Fruit fly (Drosophila melanogaster) whole organism, embryonic: ENCODE measurements around the gene CG32706.

Experiments used
- ATbp ChIP-seq: fragments of 200-800 bp; sonication (Bioruptor generic); optimal IDR thresholded peaks from 2 replicates; lab custom pipeline; 2017; ENCODE audit warnings: missing biosample characterization, mild to moderate bottlenecking, missing genetic modification characterization, missing genetic modification reagents
- B-H1 ChIP-seq: fragments of 200-800 bp; sonication (Bioruptor generic); IDR thresholded peaks from 3 replicates; pipeline ENCODE4 v1.3.6; 2022; ENCODE audit warnings: missing biosample characterization, missing genetic modification characterization
- CG11695 ChIP-seq: fragments of 200-800 bp; sonication (Bioruptor generic); IDR thresholded peaks from 3 replicates; pipeline ENCODE4 v1.3.6; 2022; ENCODE audit warnings: missing biosample characterization, missing genetic modification characterization
- CG12104 ChIP-seq: fragments of 200-800 bp; sonication (Bioruptor generic); optimal IDR thresholded peaks from 3 replicates; lab custom pipeline; 2016; ENCODE audit warnings: missing biosample characterization, missing genetic modification characterization
- CG12219 ChIP-seq: fragments of 200-800 bp; sonication (Bioruptor generic); optimal IDR thresholded peaks from 3 replicates; lab custom pipeline; 2018; ENCODE audit warnings: missing biosample characterization, mild to moderate bottlenecking, missing genetic modification characterization
- CG13296 ChIP-seq: fragments of 200-800 bp; sonication (Bioruptor generic); optimal IDR thresholded peaks from 3 replicates; lab custom pipeline; 2018; ENCODE audit warnings: missing biosample characterization, mild to moderate bottlenecking, missing genetic modification characterization
- CG14667 ChIP-seq: fragments of 200-800 bp; sonication (Bioruptor generic); IDR thresholded peaks from 2 replicates; pipeline ENCODE4 v1.3.6; 2022; ENCODE audit warnings: missing biosample characterization, missing genetic modification characterization
- CG14710 ChIP-seq: fragments of 200-800 bp; sonication (Bioruptor generic); optimal IDR thresholded peaks from 3 replicates; lab custom pipeline; 2019; ENCODE audit warnings: missing biosample characterization, mild to moderate bottlenecking, missing genetic modification characterization, moderate library complexity
- CG14965 ChIP-seq: fragments of 200-800 bp; sonication (Bioruptor generic); optimal IDR thresholded peaks from 2 replicates; lab custom pipeline; 2016; ENCODE audit warnings: missing biosample characterization, missing genetic modification characterization, borderline replicate concordance
- CG16813 ChIP-seq: fragments of 200-800 bp; sonication (Bioruptor generic); IDR thresholded peaks from 3 replicates; pipeline ENCODE4 v1.3.6; 2022; ENCODE audit warnings: missing biosample characterization, missing genetic modification characterization; ENCODE audit not compliant: partially characterized antibody
- CG2116 ChIP-seq: fragments of 200-800 bp; sonication (Bioruptor generic); optimal IDR thresholded peaks from 3 replicates; lab custom pipeline; 2018; ENCODE audit warnings: missing biosample characterization, mild to moderate bottlenecking, missing genetic modification characterization
- CG2199 ChIP-seq: fragments of 200-800 bp; sonication (Bioruptor generic); IDR thresholded peaks from 3 replicates; pipeline ENCODE4 v1.3.6; 2022; ENCODE audit warnings: missing biosample characterization, missing genetic modification characterization
- CG31441 ChIP-seq: fragments of 200-800 bp; sonication (Bioruptor generic); IDR thresholded peaks from 2 replicates; pipeline ENCODE4 v1.3.6; 2022; ENCODE audit warnings: missing biosample characterization, missing genetic modification characterization
- CG32772 ChIP-seq: fragments of 200-800 bp; sonication (Bioruptor generic); IDR thresholded peaks from 2 replicates; pipeline ENCODE4 v1.3.6; 2022; ENCODE audit warnings: missing biosample characterization, missing genetic modification characterization
- CG4404 ChIP-seq: fragments of 200-800 bp; sonication (Bioruptor generic); IDR thresholded peaks from 2 replicates; pipeline ENCODE4 v1.3.6; 2022; ENCODE audit warnings: missing biosample characterization, missing genetic modification characterization
- CG7556 ChIP-seq: fragments of 200-800 bp; sonication (Bioruptor generic); optimal IDR thresholded peaks from 2 replicates; lab custom pipeline; 2017; ENCODE audit warnings: missing biosample characterization, mild to moderate bottlenecking, missing genetic modification characterization
- CG8924 ChIP-seq: fragments of 200-800 bp; optimal IDR thresholded peaks from 3 replicates; lab custom pipeline; 2019; ENCODE audit warnings: missing biosample characterization, mild to moderate bottlenecking, missing genetic modification characterization, moderate library complexity
- Hr3 ChIP-seq: fragments of 200-800 bp; sonication (Bioruptor generic); optimal IDR thresholded peaks from 3 replicates; lab custom pipeline; 2016; ENCODE audit warnings: missing biosample characterization, missing genetic modification characterization
- Hr39 ChIP-seq: fragments of >200 bp; optimal IDR thresholded peaks from 2 replicates; lab custom pipeline; 2017
- Lhr ChIP-seq: fragments of 200-800 bp; sonication (Bioruptor generic); optimal IDR thresholded peaks from 3 replicates; lab custom pipeline; 2017; ENCODE audit warnings: mild to moderate bottlenecking, missing biosample characterization, missing genetic modification reagents, missing genetic modification characterization
- NC2β ChIP-seq: fragments of 200-800 bp; sonication (Bioruptor generic); optimal IDR thresholded peaks from 2 replicates; lab custom pipeline; 2016; ENCODE audit warnings: missing biosample characterization, missing genetic modification characterization
- Opbp ChIP-seq: fragments of 200-800 bp; sonication (Bioruptor generic); IDR thresholded peaks from 3 replicates; pipeline ENCODE4 v1.3.6; 2022; ENCODE audit warnings: missing biosample characterization, missing genetic modification characterization; ENCODE audit not compliant: partially characterized antibody
- PHDP ChIP-seq: fragments of 200-800 bp; sonication (Bioruptor generic); optimal IDR thresholded peaks from 3 replicates; lab custom pipeline; 2018; ENCODE audit warnings: missing biosample characterization, mild to moderate bottlenecking, missing genetic modification characterization, moderate library complexity
- Sox102F ChIP-seq: fragments of 200-800 bp; sonication (Bioruptor generic); optimal IDR thresholded peaks from 2 replicates; lab custom pipeline; 2018; ENCODE audit warnings: missing biosample characterization, mild to moderate bottlenecking, missing genetic modification characterization, moderate library complexity
- Xbp1 ChIP-seq: fragments of 200-800 bp; sonication (Bioruptor generic); optimal IDR thresholded peaks from 3 replicates; lab custom pipeline; 2016; ENCODE audit warnings: missing biosample characterization, mild to moderate bottlenecking, missing genetic modification characterization
- Xrp1 ChIP-seq: fragments of 200-800 bp; sonication (Bioruptor generic); IDR thresholded peaks from 2 replicates; pipeline ENCODE4 v1.3.6; 2022; ENCODE audit warnings: missing biosample characterization, missing genetic modification characterization
- YL-1 ChIP-seq: fragments of 200-800 bp; sonication (Bioruptor generic); optimal IDR thresholded peaks from 3 replicates; lab custom pipeline; 2017; ENCODE audit warnings: missing biosample characterization, mild to moderate bottlenecking, missing genetic modification characterization
- amos ChIP-seq: fragments of 200-800 bp; sonication (Bioruptor generic); IDR thresholded peaks from 2 replicates; pipeline ENCODE4 v1.3.6; 2022; ENCODE audit warnings: missing biosample characterization, missing genetic modification characterization; ENCODE audit not compliant: partially characterized antibody
- ap ChIP-seq: fragments of 200-800 bp; sonication (Bioruptor generic); IDR thresholded peaks from 2 replicates; pipeline ENCODE4 v1.3.6; 2022; ENCODE audit warnings: missing biosample characterization, missing genetic modification characterization
- bigmax ChIP-seq: fragments of 200-800 bp; sonication (Bioruptor generic); optimal IDR thresholded peaks from 2 replicates; lab custom pipeline; 2018; ENCODE audit warnings: missing biosample characterization, mild to moderate bottlenecking, missing genetic modification characterization
- crc ChIP-seq: fragments of 200-800 bp; sonication (Bioruptor generic); optimal IDR thresholded peaks from 2 replicates; lab custom pipeline; 2016; ENCODE audit warnings: missing biosample characterization, missing genetic modification characterization
- danr ChIP-seq: fragments of 200-800 bp; sonication (Bioruptor generic); IDR thresholded peaks from 2 replicates; pipeline ENCODE4 v1.3.6; 2022; ENCODE audit warnings: missing biosample characterization, missing genetic modification characterization
- dati ChIP-seq: fragments of 200-800 bp; sonication (Bioruptor generic); IDR thresholded peaks from 2 replicates; pipeline ENCODE4 v1.3.6; 2022; ENCODE audit warnings: missing biosample characterization, missing genetic modification characterization
- dysf ChIP-seq: fragments of 200-800 bp; sonication (Bioruptor generic); IDR thresholded peaks from 3 replicates; pipeline ENCODE4 v1.3.6; 2022; ENCODE audit warnings: missing biosample characterization, missing genetic modification characterization
- fd64A ChIP-seq: fragments of 200-800 bp; sonication (Bioruptor generic); optimal IDR thresholded peaks from 3 replicates; lab custom pipeline; 2018; ENCODE audit warnings: missing biosample characterization, mild to moderate bottlenecking, missing genetic modification characterization
- fu2 ChIP-seq: fragments of 200-800 bp; sonication (Bioruptor generic); optimal IDR thresholded peaks from 2 replicates; lab custom pipeline; 2016; ENCODE audit warnings: missing biosample characterization, missing genetic modification characterization
- insv ChIP-seq, 2 experiments: fragments of 200-800 bp; sonication (Bioruptor generic); optimal IDR thresholded peaks; 3 replicates each; lab custom pipeline; 2016 to 2018; ENCODE audit warnings: missing biosample characterization in 2 of 2, missing genetic modification characterization in 2 of 2
- jigr1 ChIP-seq: fragments of 200-800 bp; sonication (Bioruptor generic); IDR thresholded peaks from 3 replicates; pipeline ENCODE4 v1.3.6; 2022; ENCODE audit warnings: missing biosample characterization, missing genetic modification characterization
- odd ChIP-seq: fragments of 200-800 bp; sonication (Bioruptor generic); optimal IDR thresholded peaks from 2 replicates; lab custom pipeline; 2017; ENCODE audit warnings: missing biosample characterization, mild to moderate bottlenecking, missing genetic modification characterization
- psq ChIP-seq: fragments of 200-800 bp; sonication (Bioruptor generic); optimal IDR thresholded peaks from 2 replicates; lab custom pipeline; 2017; ENCODE audit warnings: missing biosample characterization, missing genetic modification characterization
- pzg ChIP-seq: fragments of 200-800 bp; sonication (Bioruptor generic); optimal IDR thresholded peaks from 3 replicates; lab custom pipeline; 2018; ENCODE audit warnings: missing biosample characterization, mild to moderate bottlenecking, missing genetic modification characterization, moderate library complexity
- run ChIP-seq: fragments of 200-800 bp; sonication (Bioruptor generic); optimal IDR thresholded peaks from 3 replicates; lab custom pipeline; 2018; ENCODE audit warnings: missing biosample characterization, mild to moderate bottlenecking, missing genetic modification characterization
- scrt ChIP-seq: fragments of 200-800 bp; sonication (Bioruptor generic); optimal IDR thresholded peaks from 2 replicates; lab custom pipeline; 2018; ENCODE audit warnings: missing biosample characterization, mild to moderate bottlenecking, missing genetic modification characterization, moderate library complexity
- sens-2 ChIP-seq: fragments of 200-800 bp; sonication (Bioruptor generic); IDR thresholded peaks from 2 replicates; pipeline ENCODE4 v1.3.6; 2022; ENCODE audit warnings: missing biosample characterization, missing genetic modification characterization
- sim ChIP-seq: fragments of 200-800 bp; sonication (Bioruptor generic); IDR thresholded peaks from 2 replicates; pipeline ENCODE4 v1.3.6; 2022; ENCODE audit warnings: missing biosample characterization, missing genetic modification characterization
- stwl ChIP-seq: fragments of 200-800 bp; sonication (Bioruptor generic); optimal IDR thresholded peaks from 3 replicates; lab custom pipeline; 2018; ENCODE audit warnings: missing biosample characterization, mild to moderate bottlenecking, missing genetic modification characterization, moderate library complexity
- tap ChIP-seq: fragments of 200-800 bp; optimal IDR thresholded peaks from 3 replicates; lab custom pipeline; 2019; ENCODE audit warnings: missing biosample characterization, mild to moderate bottlenecking, missing genetic modification characterization, moderate library complexity
- toy ChIP-seq: fragments of 200-800 bp; sonication (Bioruptor generic); IDR thresholded peaks from 2 replicates; pipeline ENCODE4 v1.3.6; 2022; ENCODE audit warnings: missing biosample characterization, missing genetic modification characterization
- ttk ChIP-seq: fragments of 200-800 bp; sonication (Bioruptor generic); IDR thresholded peaks from 2 replicates; pipeline ENCODE4 v2.1.2; 2022; ENCODE audit warnings: missing biosample characterization, missing genetic modification characterization
- zf30C ChIP-seq: fragments of 200-800 bp; sonication (Bioruptor generic); optimal IDR thresholded peaks from 3 replicates; lab custom pipeline; 2018; ENCODE audit warnings: missing biosample characterization, mild to moderate bottlenecking, missing genetic modification characterization

Gene CG32706

dm6 chrX:9041789-9042456, 45.0 kb upstream of the CG32706 start (continued):
- TF ChIP-seq Xrp1 (GFP tag; lab: Robert Waterston, UW) (peak; percentile 78), dysf (GFP tag; lab: Robert Waterston, UW) (peak; percentile 57; the same call in 2 of the 3 replicates), CG13296 (GFP tag; lab: Kevin White, UChicago) (no peak), CG14710 (tag; lab: Kevin White, UChicago) (peak; percentile 57), fd64A (GFP tag; lab: Kevin White, UChicago) (no peak), ttk (peak; percentile 54; the same call in 1 of the 2 replicates), psq (GFP tag; lab: Kevin White, UChicago) (no peak), CG2199 (no peak), CG14667 (GFP tag; lab: Robert Waterston, UW) (no peak), Opbp (no peak), CG8924 (tag; lab: Kevin White, UChicago) (peak; percentile 50), bigmax (GFP tag; lab: Kevin White, UChicago) (no peak), CG2116 (GFP tag; lab: Kevin White, UChicago) (no peak), tap (no peak), jigr1 (peak; percentile 43; the same call in 1 of the 3 replicates), run (tag; lab: Kevin White, UChicago) (no peak), danr (GFP tag; lab: Robert Waterston, UW) (peak; percentile 34; the same call in 1 of the 2 replicates), CG12104 (GFP tag; lab: Kevin White, UChicago) (no peak), CG7556 (GFP tag; lab: Kevin White, UChicago) (peak; percentile 72), ATbp (peak; percentile 35), stwl (tag; lab: Kevin White, UChicago) (no peak), zf30C (no peak), Hr39 (no peak), fu2 (GFP tag; lab: Kevin White, UChicago) (no peak), Xbp1 (peak; percentile 49), sens-2 (GFP tag; lab: Robert Waterston, UW) (no peak), dati (GFP tag; lab: Robert Waterston, UW) (no peak), Lhr (GFP tag; lab: Kevin White, UChicago) (peak; percentile 24), amos (GFP tag; lab: Robert Waterston, UW) (no peak), NC2β (GFP tag; lab: Kevin White, UChicago) (no peak), sim (no peak), CG32772 (GFP tag; lab: Robert Waterston, UW) (0 out of 2 replicates have a peak, but pooled peaks have one; percentile 14), B-H1 (GFP tag; lab: Robert Waterston, UW) (peak; percentile 30; the same call in 1 of the 3 replicates), insv (GFP tag; optimal IDR thresholded peaks at IDR 0.05; lab: Kevin White, UChicago) (no peak), toy (GFP tag; lab: Robert Waterston, UW) (no peak), Sox102F (GFP tag; lab: Kevin White, UChicago) (peak; percentile 58), CG31441 (peak; percentile 48; the same call in 1 of the 2 replicates), CG16813 (GFP tag; lab: Robert Waterston, UW) (no peak), PHDP (tag; lab: Kevin White, UChicago) (peak; percentile 25), pzg (no peak), crc (GFP tag; lab: Kevin White, UChicago) (no peak), CG4404 (GFP tag; lab: Robert Waterston, UW) (0 out of 2 replicates have a peak, but pooled peaks have one; percentile 38), CG11695 (GFP tag; lab: Robert Waterston, UW) (peak; percentile 57; the same call in 2 of the 3 replicates), scrt (no peak), YL-1 (GFP tag; lab: Kevin White, UChicago) (no peak), odd (peak; percentile 45), CG14965 (no peak), CG12219 (GFP tag; lab: Kevin White, UChicago) (peak; percentile 11), Hr3 (GFP tag; lab: Kevin White, UChicago) (peak; percentile 49), ap (GFP tag; lab: Robert Waterston, UW) (no peak)
